Worm (Caenorhabditis elegans) whole organism, L1 larva: Measurements from ENCODE around the gene C44H9.6.

Experiments
- ama-1 ChIP-seq: fragments of 150-350 bp; optimal IDR thresholded peaks from 2 replicates; lab custom pipeline; 2014
- ets-5 ChIP-seq: fragments of 200-800 bp; sonication (Bioruptor generic); IDR thresholded peaks from 2 replicates; pipeline ENCODE4 v1.3.6; 2022; ENCODE audit warnings: missing genetic modification characterization, missing compliant biosample characterization
- jun-1 ChIP-seq: fragments of 150-350 bp; optimal IDR thresholded peaks from 2 replicates; lab custom pipeline; 2014; ENCODE audit warnings: missing biosample characterization, missing genetic modification reagents, missing genetic modification characterization
- lir-3 ChIP-seq: sonication (generic microtip); optimal IDR thresholded peaks from 2 replicates; lab custom pipeline; 2016; ENCODE audit warnings: mild to moderate bottlenecking, missing genetic modification characterization, moderate library complexity, missing compliant biosample characterization; ENCODE audit not compliant: poor library complexity
- nhr-12 ChIP-seq: sonication (generic microtip); optimal IDR thresholded peaks from 2 replicates; lab custom pipeline; 2017; ENCODE audit warnings: missing biosample characterization, missing genetic modification characterization
- nhr-237 ChIP-seq: fragments of 150-350 bp; optimal IDR thresholded peaks from 2 replicates; lab custom pipeline; 2014; ENCODE audit warnings: missing biosample characterization, missing genetic modification characterization
- nhr-77 ChIP-seq: fragments of 150-350 bp; optimal IDR thresholded peaks from 2 replicates; lab custom pipeline; 2014; ENCODE audit warnings: missing biosample characterization, missing genetic modification characterization
- pax-3 ChIP-seq: fragments of 200-800 bp; sonication (Bioruptor generic); optimal IDR thresholded peaks from 2 replicates; lab custom pipeline; 2018; ENCODE audit warnings: mild to moderate bottlenecking, missing genetic modification characterization, moderate library complexity, missing compliant biosample characterization
- pqm-1 ChIP-seq: sonication (generic microtip); optimal IDR thresholded peaks from 3 replicates; lab custom pipeline; 2017; ENCODE audit warnings: missing biosample characterization, missing genetic modification characterization
- tbx-2 ChIP-seq: sonication (generic microtip); optimal IDR thresholded peaks from 2 replicates; lab custom pipeline; 2016; ENCODE audit warnings: missing genetic modification characterization, missing compliant biosample characterization
- unc-86 ChIP-seq: sonication (generic microtip); optimal IDR thresholded peaks from 2 replicates; lab custom pipeline; 2016; ENCODE audit warnings: missing genetic modification characterization, missing compliant biosample characterization
- zag-1 ChIP-seq: fragments of 150-350 bp; optimal IDR thresholded peaks from 2 replicates; lab custom pipeline; 2014; ENCODE audit warnings: missing biosample characterization, missing genetic modification characterization

DNA sequence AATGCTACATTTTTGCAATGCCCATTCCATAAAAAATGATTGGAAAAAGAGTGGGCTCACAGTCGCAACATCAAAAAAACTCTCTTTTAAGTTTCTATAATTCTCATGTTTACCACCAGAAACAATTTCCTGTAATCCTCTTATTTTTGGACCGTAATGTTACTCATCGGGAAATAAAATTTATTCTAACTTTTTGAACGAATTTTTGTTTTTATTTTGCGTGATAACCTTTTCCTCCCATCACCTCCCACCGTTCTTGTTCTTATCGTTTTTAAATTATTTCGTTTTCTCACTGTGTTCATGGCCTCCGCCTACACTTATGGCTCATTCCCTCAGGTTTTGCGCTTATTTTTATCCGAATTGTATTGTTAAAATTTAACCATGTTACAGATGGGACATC is 14.0 kb upstream of the C44H9.6 start, which contains the start of gene anp-1:
- no peak for TF ChIP-seq jun-1 (tag; lab: Kevin White, UChicago)
- no peak for TF ChIP-seq nhr-237 (tag; lab: Kevin White, UChicago)
- no peak for TF ChIP-seq pqm-1 (tag; lab: Kevin White, UChicago)
- TF ChIP-seq ama-1 (lab: Kevin White, UChicago) = no peak
- no peak for TF ChIP-seq ets-5 (GFP tag; lab: Robert Waterston, UW)
- TF ChIP-seq unc-86 (tag; lab: Kevin White, UChicago) = no peak
- TF ChIP-seq nhr-77 = no peak
- TF ChIP-seq nhr-12 (tag; lab: Kevin White, UChicago) = no peak
- TF ChIP-seq tbx-2 = no peak
- TF ChIP-seq lir-3 = no peak
- TF ChIP-seq zag-1 (tag; lab: Kevin White, UChicago) = no peak
- no peak for TF ChIP-seq pax-3 (tag; lab: Kevin White, UChicago)
